Worm (Caenorhabditis elegans) whole organism, L1 larva: Measurements from ENCODE around the gene ceh-16.

Source experiments
- aha-1 ChIP-seq: fragments of 150-350 bp; optimal IDR thresholded peaks from 2 replicates; lab custom pipeline; 2014; ENCODE audit warnings: missing biosample characterization, missing genetic modification characterization
- aly-2 ChIP-seq: fragments of 150-350 bp; optimal IDR thresholded peaks from 2 replicates; lab custom pipeline; 2014; ENCODE audit warnings: missing biosample characterization, missing genetic modification characterization
- blmp-1 ChIP-seq: fragments of 150-350 bp; optimal IDR thresholded peaks from 2 replicates; lab custom pipeline; 2014; ENCODE audit warnings: missing biosample characterization, missing genetic modification characterization
- ceh-82 ChIP-seq, 3 experiments: fragments of 150-350 bp in 1 of 3; sonication (generic microtip) in 2 of 3; optimal IDR thresholded peaks; 2 replicates each; lab custom pipeline; 2014 to 2017; ENCODE audit warnings: missing biosample characterization in 3 of 3, missing genetic modification characterization in 3 of 3
- ces-1 ChIP-seq: fragments of 150-350 bp; optimal IDR thresholded peaks from 2 replicates; lab custom pipeline; 2014; ENCODE audit warnings: missing biosample characterization, missing genetic modification reagents, missing genetic modification characterization
- dsc-1 ChIP-seq: sonication (generic microtip); optimal IDR thresholded peaks from 2 replicates; lab custom pipeline; 2016; ENCODE audit warnings: mild to moderate bottlenecking, missing genetic modification characterization, missing compliant biosample characterization
- efl-1 ChIP-seq, 4 experiments: fragments of 150-350 bp; optimal IDR thresholded peaks in 3 of 4; peaks in 1 of 4; 1 replicate in 1 of 4; 2 replicates in 3 of 4; lab custom pipeline; 2014; ENCODE audit warnings: missing biosample characterization in 2 of 4, missing genetic modification characterization in 2 of 4, missing genetic modification reagents in 2 of 4
- egl-27 ChIP-seq, 2 experiments: fragments of 150-350 bp in 1 of 2; sonication (generic microtip); optimal IDR thresholded peaks; 3 replicates each; lab custom pipeline; 2017 to 2018; ENCODE audit warnings: missing biosample characterization in 2 of 2, missing genetic modification characterization in 2 of 2, missing genetic modification reagents in 2 of 2
- elt-3 ChIP-seq, 6 experiments: fragments of 150-350 bp in 1 of 6; sonication (generic microtip); optimal IDR thresholded peaks; 2 replicates each; lab custom pipeline; 2017 to 2018; ENCODE audit warnings: missing biosample characterization in 6 of 6, missing genetic modification characterization in 6 of 6, inconsistent platforms in 1 of 6
- ets-5 ChIP-seq: fragments of 200-800 bp; sonication (Bioruptor generic); IDR thresholded peaks from 2 replicates; pipeline ENCODE4 v1.3.6; 2022; ENCODE audit warnings: missing genetic modification characterization, missing compliant biosample characterization
- fkh-4 ChIP-seq: sonication (generic microtip); optimal IDR thresholded peaks from 2 replicates; lab custom pipeline; 2016; ENCODE audit warnings: missing compliant biosample characterization, missing genetic modification characterization, borderline replicate concordance
- hlh-4 ChIP-seq: sonication (generic microtip); optimal IDR thresholded peaks from 2 replicates; lab custom pipeline; 2016; ENCODE audit warnings: mild to moderate bottlenecking, missing genetic modification characterization, missing compliant biosample characterization
- hpl-2 ChIP-seq: fragments of 150-350 bp; optimal IDR thresholded peaks from 2 replicates; lab custom pipeline; 2014; ENCODE audit warnings: missing biosample characterization, missing genetic modification reagents, missing genetic modification characterization
- lin-14 ChIP-seq: fragments of 200-800 bp; sonication (Bioruptor generic); optimal IDR thresholded peaks from 2 replicates; lab custom pipeline; 2018; ENCODE audit warnings: mild to moderate bottlenecking, missing genetic modification characterization, moderate library complexity, missing compliant biosample characterization
- lin-35 ChIP-seq, 2 experiments: fragments of 150-350 bp; optimal IDR thresholded peaks; 2 replicates each; lab custom pipeline; 2014; ENCODE audit warnings: missing biosample characterization in 2 of 2, missing genetic modification characterization in 2 of 2, missing genetic modification reagents in 2 of 2
- lir-3 ChIP-seq: sonication (generic microtip); optimal IDR thresholded peaks from 2 replicates; lab custom pipeline; 2016; ENCODE audit warnings: mild to moderate bottlenecking, missing genetic modification characterization, moderate library complexity, missing compliant biosample characterization; ENCODE audit not compliant: poor library complexity
- lsy-2 ChIP-seq, 2 experiments: fragments of 150-350 bp; optimal IDR thresholded peaks; 2 replicates each; lab custom pipeline; 2014; ENCODE audit warnings: missing biosample characterization in 2 of 2, missing genetic modification characterization in 2 of 2
- mdl-1 ChIP-seq, 2 experiments: fragments of 150-350 bp; optimal IDR thresholded peaks; 2 replicates each; lab custom pipeline; 2014 to 2017; ENCODE audit warnings: missing biosample characterization in 2 of 2, missing genetic modification characterization in 2 of 2, inconsistent platforms in 1 of 2
- nhr-11 ChIP-seq: fragments of 150-350 bp; optimal IDR thresholded peaks from 2 replicates; lab custom pipeline; 2014; ENCODE audit warnings: missing biosample characterization, missing genetic modification characterization
- nhr-12 ChIP-seq: sonication (generic microtip); optimal IDR thresholded peaks from 2 replicates; lab custom pipeline; 2017; ENCODE audit warnings: missing biosample characterization, missing genetic modification characterization
- nhr-19 ChIP-seq: fragments of 200-800 bp; sonication (Bioruptor generic); conservative IDR thresholded peaks from 2 replicates; pipeline ENCODE4 v1.3.6; 2022; ENCODE audit warnings: missing genetic modification characterization, missing compliant biosample characterization
- nhr-237 ChIP-seq: fragments of 150-350 bp; optimal IDR thresholded peaks from 2 replicates; lab custom pipeline; 2014; ENCODE audit warnings: missing biosample characterization, missing genetic modification characterization
- nhr-76 ChIP-seq: sonication (generic microtip); optimal IDR thresholded peaks from 2 replicates; lab custom pipeline; 2017; ENCODE audit warnings: missing biosample characterization, missing genetic modification characterization
- nhr-77 ChIP-seq: fragments of 150-350 bp; optimal IDR thresholded peaks from 2 replicates; lab custom pipeline; 2014; ENCODE audit warnings: missing biosample characterization, missing genetic modification characterization
- nhr-85 ChIP-seq: sonication (generic microtip); peaks from one replicate; lab custom pipeline; 2016; ENCODE audit warnings: missing genetic modification characterization, inconsistent platforms, missing compliant biosample characterization
- nhr-90 ChIP-seq: sonication (generic microtip); optimal IDR thresholded peaks from 2 replicates; lab custom pipeline; 2016; ENCODE audit warnings: mild to moderate bottlenecking, missing genetic modification characterization, missing compliant biosample characterization; ENCODE audit not compliant: poor library complexity
- skn-1 ChIP-seq: fragments of 150-350 bp; optimal IDR thresholded peaks from 2 replicates; lab custom pipeline; 2014; ENCODE audit warnings: missing biosample characterization, missing genetic modification characterization
- snpc-4 ChIP-seq: fragments of 150-350 bp; optimal IDR thresholded peaks from 2 replicates; lab custom pipeline; 2014; ENCODE audit warnings: missing biosample characterization, missing genetic modification characterization
- snu-23 ChIP-seq: sonication (generic microtip); optimal IDR thresholded peaks from 2 replicates; lab custom pipeline; 2016; ENCODE audit warnings: missing genetic modification characterization, missing compliant biosample characterization
- sup-37 ChIP-seq: fragments of 200-800 bp; sonication (Bioruptor generic); optimal IDR thresholded peaks from 2 replicates; lab custom pipeline; 2018; ENCODE audit warnings: mild to moderate bottlenecking, missing genetic modification characterization, missing compliant biosample characterization
- swsn-7 ChIP-seq: sonication (generic microtip); optimal IDR thresholded peaks from 2 replicates; lab custom pipeline; 2016; ENCODE audit warnings: missing genetic modification characterization, missing compliant biosample characterization
- tbx-2 ChIP-seq: sonication (generic microtip); optimal IDR thresholded peaks from 2 replicates; lab custom pipeline; 2016; ENCODE audit warnings: missing genetic modification characterization, missing compliant biosample characterization
- tlp-1 ChIP-seq: fragments of 150-350 bp; optimal IDR thresholded peaks from 2 replicates; lab custom pipeline; 2014; ENCODE audit warnings: missing biosample characterization, missing genetic modification characterization
- unc-86 ChIP-seq: sonication (generic microtip); optimal IDR thresholded peaks from 2 replicates; lab custom pipeline; 2016; ENCODE audit warnings: missing genetic modification characterization, missing compliant biosample characterization
- unc-98 ChIP-seq: fragments of 200-800 bp; sonication (Bioruptor generic); IDR thresholded peaks from 2 replicates; pipeline ENCODE4 v1.3.6; 2022; ENCODE audit warnings: missing genetic modification characterization, missing compliant biosample characterization
- vab-15 ChIP-seq: sonication (generic microtip); optimal IDR thresholded peaks from 2 replicates; lab custom pipeline; 2017; ENCODE audit warnings: missing genotype, mild to moderate bottlenecking, missing genetic modification characterization, missing compliant biosample characterization
- ztf-11 ChIP-seq, 2 experiments: sonication (generic microtip); optimal IDR thresholded peaks; 2 replicates each; lab custom pipeline; 2016 to 2017; ENCODE audit warnings: missing genetic modification characterization in 2 of 2, missing biosample characterization in 1 of 2, missing compliant biosample characterization in 1 of 2

Gene ceh-16

ce11 chrIII:8622435-8622834 lies at the start of gene ceh-16:
TSS of gene ceh-16 (plus strand) at chrIII:8622735.
- TF ChIP-seq nhr-85 (tag; lab: Kevin White, UChicago): no peak
- TF ChIP-seq lir-3 (tag; lab: Kevin White, UChicago): no peak
- TF ChIP-seq lin-35 (GFP tag; optimal IDR thresholded peaks at IDR 0.05; lab: Kevin White, UChicago): no peak
- no peak for TF ChIP-seq tbx-2 (tag; lab: Kevin White, UChicago)
- TF ChIP-seq efl-1 (optimal IDR thresholded peaks at IDR 0.05; lab: Kevin White, UChicago): no peak
- no peak for TF ChIP-seq efl-1 (GFP tag; optimal IDR thresholded peaks at IDR 0.05 in 1 of 2; lab: Kevin White, UChicago)
- TF ChIP-seq nhr-19: no peak
- no peak for TF ChIP-seq aly-2 (tag; lab: Kevin White, UChicago)
- no peak for TF ChIP-seq hpl-2
- TF ChIP-seq tlp-1 (tag; lab: Kevin White, UChicago): no peak
- TF ChIP-seq mdl-1 (tag; optimal IDR thresholded peaks at IDR 0.05; lab: Kevin White, UChicago): no peak
- no peak for TF ChIP-seq fkh-4 (tag; lab: Kevin White, UChicago)
- no peak for TF ChIP-seq nhr-76
- TF ChIP-seq ets-5: no peak
- TF ChIP-seq dsc-1 (tag; lab: Kevin White, UChicago): no peak
- no peak for TF ChIP-seq aha-1
- TF ChIP-seq nhr-11 (tag; lab: Kevin White, UChicago): no peak
- no peak for TF ChIP-seq blmp-1 (tag; lab: Kevin White, UChicago)
- no peak for TF ChIP-seq swsn-7 (tag; lab: Kevin White, UChicago)
- TF ChIP-seq nhr-237: no peak
- TF ChIP-seq, all 84 proteins: peak for 0

ce11 chrIII:8573301-8573700 lies 49.2 kb upstream of the ceh-16 start:
- TF ChIP-seq snpc-4 (tag; lab: Kevin White, UChicago): no peak
- TF ChIP-seq skn-1: no peak
- TF ChIP-seq elt-3 (tag; optimal IDR thresholded peaks at IDR 0.05; lab: Kevin White, UChicago): peak in 1 of 6 experiments; percentile 13

ce11 chrIII:8573869-8574268 lies 48.7 kb upstream of the ceh-16 start:
- TF ChIP-seq unc-86: no peak
- no peak for TF ChIP-seq ztf-11 (tag; optimal IDR thresholded peaks at IDR 0.05; lab: Kevin White, UChicago)
- no peak for TF ChIP-seq nhr-90 (tag; lab: Kevin White, UChicago)
- no peak for TF ChIP-seq mdl-1 (tag; optimal IDR thresholded peaks at IDR 0.05; lab: Kevin White, UChicago)
- TF ChIP-seq nhr-85 (tag; lab: Kevin White, UChicago): peak; percentile 58
- no peak for TF ChIP-seq snu-23 (GFP tag; lab: Kevin White, UChicago)
- TF ChIP-seq hpl-2: no peak
- no peak for TF ChIP-seq ceh-82 (tag; optimal IDR thresholded peaks at IDR 0.05; lab: Kevin White, UChicago)
- TF ChIP-seq blmp-1 (tag; lab: Kevin White, UChicago): peak; percentile 8
- no peak for TF ChIP-seq hlh-4 (tag; lab: Kevin White, UChicago)
- TF ChIP-seq ces-1 (GFP tag; lab: Kevin White, UChicago): no peak
- TF ChIP-seq egl-27 (tag; optimal IDR thresholded peaks at IDR 0.05; lab: Kevin White, UChicago): no peak
- no peak for TF ChIP-seq nhr-12 (tag; lab: Kevin White, UChicago)
- no peak for TF ChIP-seq vab-15 (tag; lab: Kevin White, UChicago)
- no peak for TF ChIP-seq unc-98
- TF ChIP-seq nhr-77: no peak
- TF ChIP-seq, all 84 proteins: peak for 2

- TF ChIP-seq nhr-77 (no peak), blmp-1 (tag; lab: Kevin White, UChicago) (peak; percentile 56)
- TF ChIP-seq, all 84 proteins: peak for 1
Observed at ce11 chrIII:8574299-8574698, 48.2 kb upstream of the ceh-16 start.

- TF ChIP-seq nhr-85 (tag; lab: Kevin White, UChicago) (peak; percentile 85), sup-37 (GFP tag; lab: Kevin White, UChicago) (no peak), lin-14 (peak; percentile 53), blmp-1 (tag; lab: Kevin White, UChicago) (peak; percentile 77), lsy-2 (tag; optimal IDR thresholded peaks at IDR 0.05; lab: Kevin White, UChicago) (peak in 1 of 2 experiments; percentile 0), nhr-237 (no peak)
- TF ChIP-seq, all 84 proteins: peak for 4
Observed at ce11 chrIII:8575359-8576101, 47.0 kb upstream of the ceh-16 start.
